Fruit fly (Drosophila melanogaster) whole organism, adult: ENCODE measurements around the gene CG34292.

ENCODE experiments used
- CG12768 ChIP-seq: fragments of 200-800 bp; sonication (Bioruptor generic); optimal IDR thresholded peaks from 2 replicates; lab custom pipeline; 2017; ENCODE audit warnings: missing biosample characterization, missing genetic modification characterization, mild to moderate bottlenecking, moderate library complexity, missing genetic modification reagents
- CG14711 ChIP-seq: fragments of 200-800 bp; sonication (Bioruptor generic); optimal IDR thresholded peaks from 2 replicates; lab custom pipeline; 2018; ENCODE audit warnings: missing biosample characterization, mild to moderate bottlenecking, missing genetic modification characterization, moderate library complexity
- CG1620 ChIP-seq: fragments of 200-800 bp; sonication (Bioruptor generic); optimal IDR thresholded peaks from 2 replicates; lab custom pipeline; 2016; ENCODE audit warnings: missing biosample characterization, missing genetic modification characterization
- CG5204 ChIP-seq: fragments of 200-800 bp; sonication (Bioruptor generic); optimal IDR thresholded peaks from 2 replicates; lab custom pipeline; 2016; ENCODE audit warnings: missing biosample characterization, missing genetic modification characterization
- Crg-1 ChIP-seq: fragments of 200-800 bp; sonication (Bioruptor generic); optimal IDR thresholded peaks from 2 replicates; lab custom pipeline; 2016; ENCODE audit warnings: missing biosample characterization, missing genetic modification characterization
- cic ChIP-seq: fragments of 200-800 bp; sonication (Bioruptor generic); optimal IDR thresholded peaks from 2 replicates; lab custom pipeline; 2017; ENCODE audit warnings: missing biosample characterization, mild to moderate bottlenecking, missing genetic modification characterization, moderate library complexity
- cnc ChIP-seq, 2 experiments: fragments of >200 bp; optimal IDR thresholded peaks; 2 replicates each; lab custom pipeline; 2017
- kay ChIP-seq: fragments of 200-800 bp; sonication (Bioruptor generic); peaks from one replicate; lab custom pipeline; 2016; ENCODE audit warnings: missing biosample characterization, missing genetic modification characterization, borderline replicate concordance
- ovo ChIP-seq: fragments of 200-800 bp; sonication (Bioruptor generic); optimal IDR thresholded peaks from 2 replicates; lab custom pipeline; 2016; ENCODE audit warnings: missing biosample characterization, missing genetic modification characterization
- pad ChIP-seq: fragments of 200-800 bp; sonication (Bioruptor generic); optimal IDR thresholded peaks from 3 replicates; lab custom pipeline; 2017; ENCODE audit warnings: missing biosample characterization, missing genetic modification characterization, mild to moderate bottlenecking, moderate library complexity, missing genetic modification reagents
- toe ChIP-seq: fragments of 200-800 bp; sonication (Bioruptor generic); optimal IDR thresholded peaks from 2 replicates; lab custom pipeline; 2016; ENCODE audit warnings: missing biosample characterization, missing genetic modification characterization

dm6 chr3R:27105439-27105838 is 43.4 kb downstream of the CG34292 start:
- TF ChIP-seq Crg-1 (GFP tag; lab: Kevin White, UChicago), result no peak
- TF ChIP-seq CG5204, result no peak
- TF ChIP-seq CG1620, result no peak
- no peak for TF ChIP-seq pad (GFP tag; lab: Kevin White, UChicago)
- TF ChIP-seq CG14711 (tag; lab: Kevin White, UChicago), result no peak
- TF ChIP-seq CG12768 (GFP tag; lab: Kevin White, UChicago), result no peak
- no peak for TF ChIP-seq ovo (GFP tag; lab: Kevin White, UChicago)
- TF ChIP-seq kay (GFP tag; lab: Kevin White, UChicago), result no peak
- TF ChIP-seq cic, result no peak
- no peak for TF ChIP-seq toe (GFP tag; lab: Kevin White, UChicago)
- TF ChIP-seq cnc (optimal IDR thresholded peaks at IDR 0.05; lab: Kevin White, UChicago), result no peak
